Worm (Caenorhabditis elegans) whole organism, late embryonic: ENCODE results near the gene C05C12.6.
"Not testable (repeated sequence)": the region's sequence is repeated elsewhere in the genome, so short reads cannot be mapped to it uniquely, and the experiment has no call there.

ENCODE experiments used
- C38D4.7 ChIP-seq: fragments of 200-800 bp; sonication (Bioruptor generic); optimal IDR thresholded peaks from 2 replicates; lab custom pipeline; 2018; ENCODE audit warnings: mild to moderate bottlenecking, missing genetic modification characterization, moderate library complexity, missing compliant biosample characterization
- F13H6.1 ChIP-seq: sonication (generic microtip); optimal IDR thresholded peaks from 2 replicates; lab custom pipeline; 2016; ENCODE audit warnings: missing genetic modification characterization, missing compliant biosample characterization
- ceh-2 ChIP-seq: sonication (generic microtip); optimal IDR thresholded peaks from 2 replicates; lab custom pipeline; 2016; ENCODE audit warnings: missing genotype, missing genetic modification characterization, missing compliant biosample characterization
- ceh-31 ChIP-seq: sonication (generic microtip); optimal IDR thresholded peaks from 2 replicates; lab custom pipeline; 2016; ENCODE audit warnings: missing genetic modification characterization, missing compliant biosample characterization
- ceh-48 ChIP-seq: sonication (generic microtip); optimal IDR thresholded peaks from 2 replicates; lab custom pipeline; 2016; ENCODE audit warnings: missing genetic modification characterization, inconsistent platforms, missing compliant biosample characterization
- ceh-6 ChIP-seq: fragments of 200-800 bp; sonication (Bioruptor generic); optimal IDR thresholded peaks from 2 replicates; lab custom pipeline; 2018; ENCODE audit warnings: mild to moderate bottlenecking, missing genetic modification characterization, missing compliant biosample characterization
- ceh-9 ChIP-seq: sonication (generic microtip); optimal IDR thresholded peaks from 2 replicates; lab custom pipeline; 2016; ENCODE audit warnings: mild to moderate bottlenecking, missing genetic modification characterization, inconsistent platforms, missing compliant biosample characterization
- che-1 ChIP-seq: sonication (generic microtip); optimal IDR thresholded peaks from 2 replicates; lab custom pipeline; 2016; ENCODE audit warnings: mild to moderate bottlenecking, missing genetic modification characterization, missing compliant biosample characterization
- dve-1 ChIP-seq: sonication (generic microtip); optimal IDR thresholded peaks from 2 replicates; lab custom pipeline; 2017; ENCODE audit warnings: antibody characterized with exemption, mild to moderate bottlenecking, missing genetic modification characterization, missing compliant biosample characterization
- elt-2 ChIP-seq: sonication (generic microtip); optimal IDR thresholded peaks from 2 replicates; lab custom pipeline; 2016; ENCODE audit warnings: missing genetic modification reagents, missing genetic modification characterization, missing compliant biosample characterization
- elt-4 ChIP-seq: sonication (generic microtip); optimal IDR thresholded peaks from 2 replicates; lab custom pipeline; 2016; ENCODE audit warnings: missing genetic modification characterization, missing compliant biosample characterization
- fax-1 ChIP-seq: sonication (generic microtip); optimal IDR thresholded peaks from 2 replicates; lab custom pipeline; 2016; ENCODE audit warnings: missing genotype, missing genetic modification characterization, missing compliant biosample characterization
- fkh-10 ChIP-seq: fragments of 150-350 bp; optimal IDR thresholded peaks from 2 replicates; lab custom pipeline; 2014; ENCODE audit warnings: missing biosample characterization, missing genetic modification reagents, missing genetic modification characterization
- madf-2 ChIP-seq: sonication (generic microtip); optimal IDR thresholded peaks from 2 replicates; lab custom pipeline; 2017; ENCODE audit warnings: missing genetic modification characterization, missing compliant biosample characterization
- mec-3 ChIP-seq: sonication (generic microtip); optimal IDR thresholded peaks from 2 replicates; lab custom pipeline; 2016; ENCODE audit warnings: borderline replicate concordance, missing genetic modification characterization, missing compliant biosample characterization
- nfya-1 ChIP-seq: sonication (generic microtip); optimal IDR thresholded peaks from 2 replicates; lab custom pipeline; 2017; ENCODE audit warnings: missing genetic modification characterization, mild to moderate bottlenecking, missing compliant biosample characterization, antibody characterized with exemption, moderate library complexity
- nhr-232 ChIP-seq: sonication (generic microtip); optimal IDR thresholded peaks from 2 replicates; lab custom pipeline; 2016; ENCODE audit warnings: missing genetic modification characterization, missing compliant biosample characterization
- sox-2 ChIP-seq: fragments of 200-800 bp; sonication (Bioruptor generic); IDR thresholded peaks from 2 replicates; pipeline ENCODE4 v1.3.6; 2022; ENCODE audit warnings: missing genetic modification reagents, missing genetic modification characterization, missing compliant biosample characterization
- sox-4 ChIP-seq: sonication (generic microtip); optimal IDR thresholded peaks from 2 replicates; lab custom pipeline; 2017; ENCODE audit warnings: mild to moderate bottlenecking, missing genetic modification characterization, inconsistent platforms, missing compliant biosample characterization
- tbx-2 ChIP-seq: sonication (generic microtip); optimal IDR thresholded peaks from 2 replicates; lab custom pipeline; 2016; ENCODE audit warnings: missing genetic modification characterization, missing compliant biosample characterization
- tbx-7 ChIP-seq: sonication (generic microtip); optimal IDR thresholded peaks from 2 replicates; lab custom pipeline; 2016; ENCODE audit warnings: missing genotype, missing genetic modification characterization, missing compliant biosample characterization
- unc-42 ChIP-seq: sonication (generic microtip); optimal IDR thresholded peaks from 2 replicates; lab custom pipeline; 2016; ENCODE audit warnings: missing genotype, missing genetic modification characterization, missing compliant biosample characterization

The C05C12.6 gene

ce11 chrIV:11202389-11202788, 38.9 kb downstream of the C05C12.6 start, which contains the start of gene R07H5.11:
R07H5.11 (plus strand) TSS chrIV:11202768.
- TF ChIP-seq nfya-1 (tag; lab: Kevin White, UChicago); mec-3 (tag; lab: Kevin White, UChicago); F13H6.1: not testable (repeated sequence)
- TF ChIP-seq, all 69 proteins: peak for 0; not testable (repeated sequence) for 69

ce11 chrIV:11198983-11199382, 42.3 kb downstream of the C05C12.6 start, which contains the start of gene R07H5.16:
R07H5.16 (plus strand) TSS chrIV:11199330.
- peak; percentile 12 for TF ChIP-seq ceh-31 (tag; lab: Kevin White, UChicago)

- TF ChIP-seq sox-2 (GFP tag; lab: Robert Waterston, UW) = peak; percentile 22; the same call in 1 of the 2 replicates
- TF ChIP-seq, all 69 proteins: peak for 1; not testable (repeated sequence) for 68
Measured at ce11 chrIV:11196866-11197265, 44.4 kb downstream of the C05C12.6 start.

ce11 chrIV:11189411-11189810, 51.9 kb downstream of the C05C12.6 start, which contains the start of gene fbxb-79:
fbxb-79 (minus strand) TSS chrIV:11189511.
- TF ChIP-seq C38D4.7 (GFP tag; lab: Kevin White, UChicago) = no peak
- TF ChIP-seq unc-42 (tag; lab: Kevin White, UChicago) = no peak
- TF ChIP-seq tbx-2 (tag; lab: Kevin White, UChicago) = no peak
- no peak for TF ChIP-seq nfya-1 (tag; lab: Kevin White, UChicago)

- TF ChIP-seq che-1 = no peak
- TF ChIP-seq ceh-6 = no peak
- no peak for TF ChIP-seq nfya-1 (tag; lab: Kevin White, UChicago)
- no peak for TF ChIP-seq madf-2 (tag; lab: Kevin White, UChicago)
Measured at ce11 chrIV:11186729-11187128, 54.5 kb downstream of the C05C12.6 start, which contains the start of gene sdz-27. sdz-27 (plus strand) TSS chrIV:11187029.

ce11 chrIV:11183991-11184390, 57.3 kb downstream of the C05C12.6 start, which contains the start of gene nuaf-3:
nuaf-3 (plus strand) TSS chrIV:11184291.
- TF ChIP-seq dve-1 (tag; lab: Kevin White, UChicago) (no peak), ceh-2 (tag; lab: Kevin White, UChicago) (no peak), tbx-7 (tag; lab: Kevin White, UChicago) (no peak), nhr-232 (tag; lab: Kevin White, UChicago) (no peak), fkh-10 (GFP tag; lab: Kevin White, UChicago) (no peak), sox-4 (tag; lab: Kevin White, UChicago) (no peak)

- TF ChIP-seq ceh-9 (tag; lab: Kevin White, UChicago) (no peak), fax-1 (tag; lab: Kevin White, UChicago) (no peak), ceh-48 (no peak), elt-4 (no peak), elt-2 (tag; lab: Kevin White, UChicago) (peak; percentile 33)
- TF ChIP-seq, all 69 proteins: peak for 1
Measured at ce11 chrIV:11183013-11183412, 58.3 kb downstream of the C05C12.6 start, which contains the start of gene prx-14. prx-14 (plus strand) TSS chrIV:11183132.
